Worm (Caenorhabditis elegans): ENCODE measurements around the gene klf-2.

DNA sequence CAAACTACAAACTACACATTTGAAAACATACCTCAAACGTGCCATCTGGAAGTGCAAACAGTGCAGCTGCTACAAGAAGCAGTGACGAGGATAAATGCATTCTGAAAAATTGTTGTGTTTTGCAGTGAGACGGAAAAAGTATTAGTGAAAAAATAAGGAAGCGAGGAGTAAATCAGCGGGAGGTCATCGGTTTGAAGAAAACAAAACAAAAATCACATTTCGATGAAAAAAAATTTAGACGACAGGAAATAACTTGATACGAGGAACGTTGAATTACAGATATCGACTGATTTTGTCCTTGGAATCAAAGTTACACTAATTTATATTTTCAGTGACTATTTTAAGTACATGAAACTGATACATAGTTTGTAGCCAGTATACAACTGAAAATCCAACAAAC, 6.1 kb downstream of the klf-2 start, which contains the start of gene F53F8.4:
- TF ChIP-seq elt-3 (tag; optimal IDR thresholded peaks at IDR 0.05) (no peak), ceh-9 (tag; optimal IDR thresholded peaks at IDR 0.05) (no peak), nhr-11 (tag; optimal IDR thresholded peaks at IDR 0.05) (no peak), zag-1 (tag; optimal IDR thresholded peaks at IDR 0.05) (no peak), nhr-237 (tag; optimal IDR thresholded peaks at IDR 0.05) (no peak), ceh-82 (tag; optimal IDR thresholded peaks at IDR 0.05) (no peak), ZK546.5 (tag; optimal IDR thresholded peaks at IDR 0.05) (no peak)
